Fruit fly (Drosophila melanogaster) whole organism, embryonic: ENCODE data around the gene CG7025.

Experiments used
- Adf1 ChIP-seq: fragments of 200-800 bp; sonication (Bioruptor generic); IDR thresholded peaks from 2 replicates; pipeline ENCODE4 v1.3.6; 2022; ENCODE audit warnings: missing biosample characterization, missing genetic modification characterization
- Atf3 ChIP-seq: fragments of 200-800 bp; sonication (Bioruptor generic); optimal IDR thresholded peaks from 3 replicates; lab custom pipeline; 2016; ENCODE audit warnings: missing biosample characterization, missing genetic modification characterization
- Bgb ChIP-seq: fragments of 200-800 bp; sonication (Bioruptor generic); IDR thresholded peaks from 2 replicates; pipeline ENCODE4 v1.3.6; 2022; ENCODE audit warnings: missing biosample characterization, missing genetic modification characterization; ENCODE audit not compliant: partially characterized antibody
- CG10543 ChIP-seq: fragments of 200-800 bp; sonication (Bioruptor generic); optimal IDR thresholded peaks from 3 replicates; lab custom pipeline; 2017; ENCODE audit warnings: missing biosample characterization, mild to moderate bottlenecking, missing genetic modification characterization, moderate library complexity
- CG12155 ChIP-seq: fragments of 200-800 bp; sonication (Bioruptor generic); optimal IDR thresholded peaks from 3 replicates; lab custom pipeline; 2016; ENCODE audit warnings: missing biosample characterization, missing genetic modification characterization
- CG12391 ChIP-seq: fragments of 200-800 bp; sonication (Bioruptor generic); optimal IDR thresholded peaks from 3 replicates; lab custom pipeline; 2018; ENCODE audit warnings: missing biosample characterization, mild to moderate bottlenecking, missing genetic modification characterization, moderate library complexity
- CG12659 ChIP-seq: fragments of 200-800 bp; sonication (Bioruptor generic); optimal IDR thresholded peaks from 3 replicates; lab custom pipeline; 2017; ENCODE audit warnings: mild to moderate bottlenecking, missing biosample characterization, missing genetic modification reagents, missing genetic modification characterization
- CG14965 ChIP-seq: fragments of 200-800 bp; sonication (Bioruptor generic); optimal IDR thresholded peaks from 2 replicates; lab custom pipeline; 2016; ENCODE audit warnings: missing biosample characterization, missing genetic modification characterization, borderline replicate concordance
- CG15479 ChIP-seq: fragments of 200-800 bp; sonication (Bioruptor generic); optimal IDR thresholded peaks from 3 replicates; lab custom pipeline; 2019; ENCODE audit warnings: missing biosample characterization, mild to moderate bottlenecking, missing genetic modification characterization, moderate library complexity
- CG15514 ChIP-seq: fragments of 200-800 bp; sonication (Bioruptor generic); optimal IDR thresholded peaks from 3 replicates; lab custom pipeline; 2017; ENCODE audit warnings: missing biosample characterization, missing genetic modification characterization, mild to moderate bottlenecking, moderate library complexity, missing genetic modification reagents
- CG16863 ChIP-seq: fragments of 200-800 bp; sonication (Bioruptor generic); optimal IDR thresholded peaks from 3 replicates; lab custom pipeline; 2016; ENCODE audit warnings: missing biosample characterization, missing genetic modification characterization
- CG17186 ChIP-seq: fragments of 200-800 bp; sonication (Bioruptor generic); optimal IDR thresholded peaks from 3 replicates; lab custom pipeline; 2017; ENCODE audit warnings: missing biosample characterization, missing genetic modification reagents, missing genetic modification characterization
- CG17912 ChIP-seq: fragments of 200-800 bp; sonication (Bioruptor generic); optimal IDR thresholded peaks from 2 replicates; lab custom pipeline; 2018; ENCODE audit warnings: missing biosample characterization, mild to moderate bottlenecking, missing genetic modification characterization
- CG1792 ChIP-seq: fragments of 200-800 bp; sonication (Bioruptor generic); optimal IDR thresholded peaks from 2 replicates; lab custom pipeline; 2016; ENCODE audit warnings: missing biosample characterization, missing genetic modification characterization
- CG18619 ChIP-seq: fragments of 200-800 bp; sonication (Bioruptor generic); optimal IDR thresholded peaks from 3 replicates; lab custom pipeline; 2017; ENCODE audit warnings: missing biosample characterization, mild to moderate bottlenecking, missing genetic modification characterization
- CG32767 ChIP-seq: fragments of 200-800 bp; sonication (Bioruptor generic); IDR thresholded peaks from 2 replicates; pipeline ENCODE4 v1.3.6; 2022; ENCODE audit warnings: missing biosample characterization, missing genetic modification characterization
- CG3281 ChIP-seq: fragments of 200-800 bp; sonication (Bioruptor generic); optimal IDR thresholded peaks from 3 replicates; lab custom pipeline; 2017; ENCODE audit warnings: missing biosample characterization, mild to moderate bottlenecking, missing genetic modification characterization
- CG33557 ChIP-seq: fragments of 200-800 bp; sonication (Bioruptor generic); optimal IDR thresholded peaks from 2 replicates; lab custom pipeline; 2019; ENCODE audit warnings: missing biosample characterization, mild to moderate bottlenecking, missing genetic modification characterization, moderate library complexity
- CG5245 ChIP-seq: fragments of 200-800 bp; sonication (Bioruptor generic); optimal IDR thresholded peaks from 3 replicates; lab custom pipeline; 2016; ENCODE audit warnings: missing biosample characterization, missing genetic modification characterization
- CG6175 ChIP-seq: fragments of 200-800 bp; sonication (Bioruptor generic); IDR thresholded peaks from 3 replicates; pipeline ENCODE4 v1.3.6; 2022; ENCODE audit warnings: missing biosample characterization, missing genetic modification characterization
- CG6654 ChIP-seq: fragments of 200-800 bp; sonication (Bioruptor generic); optimal IDR thresholded peaks from 2 replicates; lab custom pipeline; 2017; ENCODE audit warnings: missing biosample characterization, mild to moderate bottlenecking, missing genetic modification characterization
- CG7963 ChIP-seq: fragments of 200-800 bp; sonication (Bioruptor generic); IDR thresholded peaks from 3 replicates; pipeline ENCODE4 v1.3.6; 2022; ENCODE audit warnings: missing biosample characterization, missing genetic modification characterization; ENCODE audit not compliant: partially characterized antibody
- Deaf1 ChIP-seq: fragments of 200-800 bp; optimal IDR thresholded peaks from 3 replicates; lab custom pipeline; 2019; ENCODE audit warnings: missing biosample characterization, mild to moderate bottlenecking, missing genetic modification characterization, moderate library complexity
- Dp ChIP-seq: fragments of 200-800 bp; sonication (Bioruptor generic); optimal IDR thresholded peaks from 2 replicates; lab custom pipeline; 2018; ENCODE audit warnings: missing biosample characterization, mild to moderate bottlenecking, missing genetic modification characterization, moderate library complexity
- Gsc ChIP-seq: fragments of 200-800 bp; sonication (Bioruptor generic); IDR thresholded peaks from 2 replicates; pipeline ENCODE4 v1.3.6; 2022; ENCODE audit warnings: missing biosample characterization, missing genetic modification characterization
- Hmx ChIP-seq: fragments of 200-800 bp; sonication (Bioruptor generic); optimal IDR thresholded peaks from 2 replicates; lab custom pipeline; 2016; ENCODE audit warnings: missing biosample characterization, missing genetic modification characterization
- Jarid2 ChIP-seq: fragments of 200-800 bp; sonication (Bioruptor generic); optimal IDR thresholded peaks from 3 replicates; lab custom pipeline; 2017; ENCODE audit warnings: mild to moderate bottlenecking, missing biosample characterization, missing genetic modification reagents, missing genetic modification characterization
- Neu2 ChIP-seq: fragments of 200-800 bp; sonication (Bioruptor generic); optimal IDR thresholded peaks from 3 replicates; lab custom pipeline; 2016; ENCODE audit warnings: missing biosample characterization, missing genetic modification characterization, borderline replicate concordance
- NfI ChIP-seq: fragments of 200-800 bp; sonication (Bioruptor generic); optimal IDR thresholded peaks from 3 replicates; lab custom pipeline; 2018; ENCODE audit warnings: missing biosample characterization, mild to moderate bottlenecking, missing genetic modification characterization, moderate library complexity
- Side ChIP-seq: fragments of 200-800 bp; sonication (Bioruptor generic); optimal IDR thresholded peaks from 2 replicates; lab custom pipeline; 2016; ENCODE audit warnings: missing biosample characterization, missing genetic modification characterization
- ab ChIP-seq: fragments of 200-800 bp; sonication (Bioruptor generic); optimal IDR thresholded peaks from 2 replicates; lab custom pipeline; 2016; ENCODE audit warnings: missing biosample characterization, missing genetic modification characterization
- az2 ChIP-seq: fragments of 200-800 bp; sonication (Bioruptor generic); optimal IDR thresholded peaks from 3 replicates; lab custom pipeline; 2016; ENCODE audit warnings: missing biosample characterization, missing genetic modification characterization
- bowl ChIP-seq: fragments of 200-800 bp; sonication (Bioruptor generic); IDR thresholded peaks from 2 replicates; pipeline ENCODE4 v1.3.6; 2022; ENCODE audit warnings: missing biosample characterization, missing genetic modification characterization
- disco-r ChIP-seq: fragments of 200-800 bp; sonication (Bioruptor generic); optimal IDR thresholded peaks from 2 replicates; lab custom pipeline; 2016; ENCODE audit warnings: missing biosample characterization, missing genetic modification characterization
- gsb-n ChIP-seq: fragments of 200-800 bp; sonication (Bioruptor generic); optimal IDR thresholded peaks from 3 replicates; lab custom pipeline; 2018; ENCODE audit warnings: missing biosample characterization, mild to moderate bottlenecking, missing genetic modification characterization
- hkb ChIP-seq, 2 experiments: fragments of 200-800 bp in 1 of 2; fragments of >200 bp in 1 of 2; sonication (Bioruptor generic) in 1 of 2; IDR thresholded peaks in 1 of 2; optimal IDR thresholded peaks in 1 of 2; 2 replicates each; pipeline versions ENCODE4 v1.3.6 to Lab custom; 2017 to 2022; ENCODE audit warnings: missing biosample characterization in 1 of 2, missing genetic modification characterization in 1 of 2
- kay ChIP-seq: fragments of 200-800 bp; sonication (Bioruptor generic); optimal IDR thresholded peaks from 2 replicates; lab custom pipeline; 2016; ENCODE audit warnings: missing biosample characterization, missing genetic modification characterization
- ken ChIP-seq: fragments of 200-800 bp; sonication (Bioruptor generic); IDR thresholded peaks from 3 replicates; pipeline ENCODE4 v1.3.6; 2022; ENCODE audit warnings: missing biosample characterization, missing genetic modification characterization
- lab ChIP-seq: fragments of 200-800 bp; sonication (Bioruptor generic); optimal IDR thresholded peaks from 3 replicates; lab custom pipeline; 2017; ENCODE audit warnings: missing biosample characterization, missing genetic modification characterization, mild to moderate bottlenecking, moderate library complexity, missing genetic modification reagents
- lbe ChIP-seq: fragments of 200-800 bp; sonication (Bioruptor generic); optimal IDR thresholded peaks from 2 replicates; lab custom pipeline; 2016; ENCODE audit warnings: missing biosample characterization, mild to moderate bottlenecking, missing genetic modification characterization
- mirr ChIP-seq: fragments of 200-800 bp; sonication (Bioruptor generic); optimal IDR thresholded peaks from 3 replicates; lab custom pipeline; 2018; ENCODE audit warnings: missing biosample characterization, mild to moderate bottlenecking, missing genetic modification characterization
- pfk ChIP-seq: fragments of 200-800 bp; sonication (Bioruptor generic); optimal IDR thresholded peaks from 2 replicates; lab custom pipeline; 2018; ENCODE audit warnings: missing biosample characterization, mild to moderate bottlenecking, missing genetic modification characterization, moderate library complexity
- sug ChIP-seq: fragments of 200-800 bp; optimal IDR thresholded peaks from 2 replicates; lab custom pipeline; 2019; ENCODE audit warnings: missing biosample characterization, mild to moderate bottlenecking, missing genetic modification characterization, moderate library complexity
- tin ChIP-seq: fragments of 200-800 bp; sonication (Bioruptor generic); optimal IDR thresholded peaks from 3 replicates; lab custom pipeline; 2016; ENCODE audit warnings: missing biosample characterization, missing genetic modification characterization
- tio ChIP-seq: fragments of 200-800 bp; sonication (Bioruptor generic); optimal IDR thresholded peaks from 2 replicates; lab custom pipeline; 2017; ENCODE audit warnings: missing biosample characterization, missing genetic modification characterization, inconsistent platforms
- toy ChIP-seq: fragments of 200-800 bp; sonication (Bioruptor generic); IDR thresholded peaks from 2 replicates; pipeline ENCODE4 v1.3.6; 2022; ENCODE audit warnings: missing biosample characterization, missing genetic modification characterization
- unpg ChIP-seq: fragments of 200-800 bp; sonication (Bioruptor generic); optimal IDR thresholded peaks from 3 replicates; lab custom pipeline; 2018; ENCODE audit warnings: missing biosample characterization, mild to moderate bottlenecking, missing genetic modification characterization, moderate library complexity
- yki ChIP-seq: fragments of >200 bp; optimal IDR thresholded peaks from 3 replicates; lab custom pipeline; 2018
- zf30C ChIP-seq: fragments of 200-800 bp; sonication (Bioruptor generic); optimal IDR thresholded peaks from 3 replicates; lab custom pipeline; 2018; ENCODE audit warnings: missing biosample characterization, mild to moderate bottlenecking, missing genetic modification characterization

The CG7025 gene

DNA sequence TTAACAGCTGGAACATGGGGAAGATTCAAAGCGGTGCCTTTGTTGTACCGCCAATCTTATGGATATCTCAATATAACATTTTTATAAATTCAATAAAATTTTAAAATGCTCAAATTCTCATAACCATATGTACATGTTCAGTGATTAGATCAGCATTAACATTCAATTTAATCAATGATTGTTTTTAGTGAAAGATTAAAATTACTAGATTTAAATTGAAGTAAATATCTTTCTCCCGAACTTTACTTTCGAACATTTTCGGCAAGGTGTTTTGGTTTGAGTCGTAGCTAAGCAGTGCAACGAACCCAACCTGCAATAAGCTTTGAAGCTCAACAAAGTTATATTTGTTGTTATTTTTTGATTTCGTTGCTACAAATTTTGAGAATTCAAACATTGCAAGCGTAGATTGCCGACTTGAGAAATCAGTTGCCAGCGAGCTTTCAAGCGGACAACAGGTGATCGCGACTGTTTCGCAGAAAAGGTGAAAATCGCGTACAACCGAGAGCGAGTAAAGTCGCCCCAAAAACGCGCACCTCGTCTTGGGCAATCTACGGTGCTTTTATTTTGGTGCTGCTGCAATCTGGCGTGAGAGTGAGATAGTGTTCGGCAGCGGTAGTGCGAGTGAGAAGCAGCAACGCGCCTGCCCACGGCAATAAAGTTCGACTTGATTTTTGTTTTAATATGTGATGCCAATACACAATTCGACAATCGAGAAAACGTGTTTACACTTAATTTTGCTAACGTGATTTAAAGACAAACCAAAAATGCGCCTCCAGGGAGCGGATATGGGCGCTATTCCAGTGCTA is 10.1 kb upstream of the CG7025 start, which contains the start of gene Tep3 (continued):
- TF ChIP-seq unpg: peak; percentile 14
- no peak for TF ChIP-seq yki (lab: Kevin White, UChicago)
- no peak for TF ChIP-seq CG3281
- TF ChIP-seq CG17912: no peak
- no peak for TF ChIP-seq CG12391 (tag; lab: Kevin White, UChicago)
- TF ChIP-seq zf30C (GFP tag; lab: Kevin White, UChicago): no peak
- no peak for TF ChIP-seq CG33557 (GFP tag; lab: Kevin White, UChicago)
- TF ChIP-seq Dp: no peak
- TF ChIP-seq toy (GFP tag; lab: Robert Waterston, UW): no peak
- no peak for TF ChIP-seq Hmx (GFP tag; lab: Kevin White, UChicago)
- 0 out of 3 replicates have a peak, but pooled peaks have one; percentile 19 for TF ChIP-seq CG7963 (GFP tag; lab: Robert Waterston, UW)
- TF ChIP-seq hkb (optimal IDR thresholded peaks at IDR 0.05; lab: Kevin White, UChicago): no peak
- no peak for TF ChIP-seq hkb (GFP tag; IDR thresholded peaks at IDR 0.05; lab: Robert Waterston, UW)
- TF ChIP-seq CG6175 (GFP tag; lab: Robert Waterston, UW): no peak
- peak; percentile 1 for TF ChIP-seq Atf3 (GFP tag; lab: Kevin White, UChicago)
- TF ChIP-seq lab (GFP tag; lab: Kevin White, UChicago): peak; percentile 36
- peak; percentile 13 for TF ChIP-seq CG12659
- no peak for TF ChIP-seq CG14965 (GFP tag; lab: Kevin White, UChicago)
- TF ChIP-seq mirr (GFP tag; lab: Kevin White, UChicago): no peak
- peak; percentile 25 for TF ChIP-seq Deaf1 (tag; lab: Kevin White, UChicago)
- no peak for TF ChIP-seq ken (GFP tag; lab: Robert Waterston, UW)
- TF ChIP-seq CG12155: no peak
- TF ChIP-seq CG15514 (GFP tag; lab: Kevin White, UChicago): peak; percentile 33
- TF ChIP-seq kay (GFP tag; lab: Kevin White, UChicago): no peak
- peak; percentile 6 for TF ChIP-seq sug
- no peak for TF ChIP-seq CG15479 (GFP tag; lab: Kevin White, UChicago)
- no peak for TF ChIP-seq CG6654 (GFP tag; lab: Kevin White, UChicago)
- peak; percentile 4 for TF ChIP-seq Side
- TF ChIP-seq CG10543 (GFP tag; lab: Kevin White, UChicago): peak; percentile 9
- no peak for TF ChIP-seq Neu2 (GFP tag; lab: Kevin White, UChicago)
- TF ChIP-seq tin (GFP tag; lab: Kevin White, UChicago): peak; percentile 42
- peak; percentile 7 for TF ChIP-seq CG18619 (GFP tag; lab: Kevin White, UChicago)
- no peak for TF ChIP-seq gsb-n (tag; lab: Kevin White, UChicago)
- TF ChIP-seq CG17186 (GFP tag; lab: Kevin White, UChicago): no peak
- peak; percentile 4 for TF ChIP-seq az2 (GFP tag; lab: Kevin White, UChicago)
- TF ChIP-seq CG32767 (GFP tag; lab: Robert Waterston, UW): no peak
- no peak for TF ChIP-seq disco-r
- no peak for TF ChIP-seq CG16863
- TF ChIP-seq Gsc: no peak
- TF ChIP-seq CG5245 (GFP tag; lab: Kevin White, UChicago): peak; percentile 11
- TF ChIP-seq Jarid2 (GFP tag; lab: Kevin White, UChicago): peak; percentile 55
- TF ChIP-seq bowl (GFP tag; lab: Robert Waterston, UW): no peak
- TF ChIP-seq tio (GFP tag; lab: Kevin White, UChicago): peak; percentile 18
- peak; percentile 9 for TF ChIP-seq NfI (GFP tag; lab: Kevin White, UChicago)
- TF ChIP-seq ab (GFP tag; lab: Kevin White, UChicago): no peak
- TF ChIP-seq Adf1 (GFP tag; lab: Robert Waterston, UW): no peak
- TF ChIP-seq pfk (GFP tag; lab: Kevin White, UChicago): no peak
- peak; percentile 13 for TF ChIP-seq lbe (GFP tag; lab: Kevin White, UChicago)
- no peak for TF ChIP-seq CG1792 (GFP tag; lab: Kevin White, UChicago)
- peak; percentile 32; the same call in 1 of the 2 replicates for TF ChIP-seq Bgb (GFP tag; lab: Robert Waterston, UW)
